Fruit fly (Drosophila melanogaster) whole organism, embryonic: ENCODE data around the gene zye.

Source experiments
- Atf6 ChIP-seq: fragments of 200-800 bp; sonication (Bioruptor generic); IDR thresholded peaks from 2 replicates; pipeline ENCODE4 v1.3.6; 2022; ENCODE audit warnings: missing biosample characterization, missing genetic modification characterization
- Awh ChIP-seq: fragments of 200-800 bp; sonication (Bioruptor generic); IDR thresholded peaks from 2 replicates; pipeline ENCODE4, ENCODE4 v1.3.6; 2022; ENCODE audit warnings: missing biosample characterization, missing genetic modification characterization
- CG10147 ChIP-seq: fragments of 200-800 bp; sonication (Bioruptor generic); optimal IDR thresholded peaks from 2 replicates; lab custom pipeline; 2019; ENCODE audit warnings: missing biosample characterization, mild to moderate bottlenecking, missing genetic modification characterization, moderate library complexity
- CG10267 ChIP-seq: fragments of 200-800 bp; sonication (Bioruptor generic); optimal IDR thresholded peaks from 2 replicates; lab custom pipeline; 2018; ENCODE audit warnings: missing biosample characterization, mild to moderate bottlenecking, missing genetic modification characterization, moderate library complexity
- CG10366 ChIP-seq: fragments of 200-800 bp; sonication (Bioruptor generic); IDR thresholded peaks from 2 replicates; pipeline ENCODE4 v1.3.6; 2022; ENCODE audit warnings: missing biosample characterization, missing genetic modification characterization
- CG12236 ChIP-seq: fragments of 200-800 bp; sonication (Bioruptor generic); optimal IDR thresholded peaks from 2 replicates; lab custom pipeline; 2016; ENCODE audit warnings: missing biosample characterization, missing genetic modification characterization
- CG12769 ChIP-seq: fragments of 200-800 bp; sonication (Bioruptor generic); optimal IDR thresholded peaks from 2 replicates; lab custom pipeline; 2019; ENCODE audit warnings: missing biosample characterization, mild to moderate bottlenecking, missing genetic modification characterization, moderate library complexity
- CG14441 ChIP-seq: fragments of 200-800 bp; sonication (Bioruptor generic); IDR thresholded peaks from 2 replicates; pipeline ENCODE4 v1.3.6; 2022; ENCODE audit warnings: missing biosample characterization, missing genetic modification characterization
- CG14667 ChIP-seq: fragments of 200-800 bp; sonication (Bioruptor generic); IDR thresholded peaks from 2 replicates; pipeline ENCODE4 v1.3.6; 2022; ENCODE audit warnings: missing biosample characterization, missing genetic modification characterization
- CG17328 ChIP-seq: fragments of 200-800 bp; sonication (Bioruptor generic); IDR thresholded peaks from 2 replicates; pipeline ENCODE4 v1.3.6; 2022; ENCODE audit warnings: missing biosample characterization, missing genetic modification characterization
- CG17385 ChIP-seq: fragments of 200-800 bp; sonication (Bioruptor generic); optimal IDR thresholded peaks from 3 replicates; lab custom pipeline; 2018; ENCODE audit warnings: missing biosample characterization, mild to moderate bottlenecking, missing genetic modification characterization
- CG17912 ChIP-seq: fragments of 200-800 bp; sonication (Bioruptor generic); optimal IDR thresholded peaks from 2 replicates; lab custom pipeline; 2018; ENCODE audit warnings: missing biosample characterization, mild to moderate bottlenecking, missing genetic modification characterization
- CG2129 ChIP-seq: fragments of 200-800 bp; sonication (Bioruptor generic); IDR thresholded peaks from 2 replicates; pipeline ENCODE4 v1.3.6; 2022; ENCODE audit warnings: missing biosample characterization, missing genetic modification characterization; ENCODE audit not compliant: partially characterized antibody
- CG2889 ChIP-seq: fragments of 200-800 bp; sonication (Bioruptor generic); IDR thresholded peaks from 3 replicates; pipeline ENCODE4 v1.3.6; 2022; ENCODE audit warnings: missing biosample characterization, missing genetic modification characterization
- CG31388 ChIP-seq: fragments of 200-800 bp; sonication (Bioruptor generic); optimal IDR thresholded peaks from 2 replicates; lab custom pipeline; 2016; ENCODE audit warnings: missing biosample characterization, missing genetic modification characterization
- CG3163 ChIP-seq: fragments of 200-800 bp; sonication (Bioruptor generic); optimal IDR thresholded peaks from 3 replicates; lab custom pipeline; 2016; ENCODE audit warnings: missing biosample characterization, missing genetic modification characterization
- CG3281 ChIP-seq: fragments of 200-800 bp; sonication (Bioruptor generic); optimal IDR thresholded peaks from 3 replicates; lab custom pipeline; 2017; ENCODE audit warnings: missing biosample characterization, mild to moderate bottlenecking, missing genetic modification characterization
- CG3995 ChIP-seq: fragments of 200-800 bp; sonication (Bioruptor generic); optimal IDR thresholded peaks from 3 replicates; lab custom pipeline; 2016; ENCODE audit warnings: missing biosample characterization, missing genetic modification characterization
- CG4820 ChIP-seq: fragments of 200-800 bp; sonication (Bioruptor generic); optimal IDR thresholded peaks from 3 replicates; lab custom pipeline; 2016; ENCODE audit warnings: missing biosample characterization, missing genetic modification characterization
- CG6175 ChIP-seq: fragments of 200-800 bp; sonication (Bioruptor generic); IDR thresholded peaks from 3 replicates; pipeline ENCODE4 v1.3.6; 2022; ENCODE audit warnings: missing biosample characterization, missing genetic modification characterization
- CG7928 ChIP-seq: fragments of 200-800 bp; sonication (Bioruptor generic); optimal IDR thresholded peaks from 2 replicates; lab custom pipeline; 2017; ENCODE audit warnings: missing biosample characterization, mild to moderate bottlenecking, missing genetic modification characterization
- CG7987 ChIP-seq: fragments of 200-800 bp; sonication (Bioruptor generic); optimal IDR thresholded peaks from 2 replicates; lab custom pipeline; 2018; ENCODE audit warnings: missing biosample characterization, mild to moderate bottlenecking, missing genetic modification characterization, moderate library complexity
- CG8290 ChIP-seq, 3 experiments: fragments of 200-800 bp; sonication (Bioruptor generic); optimal IDR thresholded peaks; 2 replicates each; lab custom pipeline; 2016 to 2019; ENCODE audit warnings: missing biosample characterization in 3 of 3, missing genetic modification characterization in 3 of 3, mild to moderate bottlenecking in 2 of 3, moderate library complexity in 1 of 3
- D19B ChIP-seq: fragments of 200-800 bp; sonication (Bioruptor generic); optimal IDR thresholded peaks from 2 replicates; lab custom pipeline; 2017; ENCODE audit warnings: missing biosample characterization, mild to moderate bottlenecking, missing genetic modification characterization
- ERR ChIP-seq: fragments of 200-800 bp; sonication (Bioruptor generic); optimal IDR thresholded peaks from 2 replicates; lab custom pipeline; 2016; ENCODE audit warnings: missing biosample characterization, missing genetic modification characterization
- Eip74EF ChIP-seq, 2 experiments: fragments of 200-800 bp in 1 of 2; fragments of >200 bp in 1 of 2; sonication (Bioruptor generic) in 1 of 2; optimal IDR thresholded peaks; 2 replicates each; lab custom pipeline; 2017 to 2019; ENCODE audit warnings: missing biosample characterization in 2 of 2, missing genetic modification characterization in 2 of 2, mild to moderate bottlenecking in 1 of 2, moderate library complexity in 1 of 2
- Elba2 ChIP-seq: fragments of 200-800 bp; sonication (Bioruptor generic); optimal IDR thresholded peaks from 3 replicates; lab custom pipeline; 2016; ENCODE audit warnings: missing biosample characterization, missing genetic modification characterization
- MESR4 ChIP-seq: fragments of 200-800 bp; sonication (Bioruptor generic); optimal IDR thresholded peaks from 2 replicates; lab custom pipeline; 2018; ENCODE audit warnings: missing biosample characterization, mild to moderate bottlenecking, missing genetic modification characterization, moderate library complexity
- Scr ChIP-seq: fragments of 200-800 bp; sonication (Bioruptor generic); IDR thresholded peaks from 2 replicates; pipeline ENCODE4 v1.3.6; 2022; ENCODE audit warnings: missing biosample characterization, missing genetic modification characterization; ENCODE audit not compliant: partially characterized antibody
- Stat92E ChIP-seq, 3 experiments: fragments of >200 bp in 2 of 3; fragments of 200-800 bp in 1 of 3; sonication (Bioruptor generic) in 1 of 3; optimal IDR thresholded peaks; 2 replicates each; lab custom pipeline; 2017 to 2019; ENCODE audit warnings: missing biosample characterization in 3 of 3, missing genetic modification characterization in 3 of 3, mild to moderate bottlenecking in 1 of 3, moderate library complexity in 1 of 3
- Trl ChIP-seq, 3 experiments: fragments of >200 bp in 2 of 3; fragments of 200-800 bp in 1 of 3; sonication (Bioruptor generic) in 1 of 3; optimal IDR thresholded peaks; 2 replicates in 1 of 3; 3 replicates in 2 of 3; lab custom pipeline; 2016 to 2017; ENCODE audit warnings: missing biosample characterization in 1 of 3, missing genetic modification characterization in 1 of 3
- abd-A ChIP-seq: fragments of 200-800 bp; sonication (Bioruptor generic); optimal IDR thresholded peaks from 3 replicates; lab custom pipeline; 2019; ENCODE audit warnings: missing biosample characterization, mild to moderate bottlenecking, missing genetic modification characterization, moderate library complexity
- ara ChIP-seq: fragments of 200-800 bp; sonication (Bioruptor generic); IDR thresholded peaks from 2 replicates; pipeline ENCODE4 v1.3.6; 2022; ENCODE audit warnings: missing biosample characterization, missing genetic modification characterization
- bab2 ChIP-seq: fragments of 200-800 bp; sonication (Bioruptor generic); optimal IDR thresholded peaks from 2 replicates; lab custom pipeline; 2016; ENCODE audit warnings: missing biosample characterization, missing genetic modification characterization
- bcd ChIP-seq: fragments of 200-800 bp; sonication (Bioruptor generic); optimal IDR thresholded peaks from 2 replicates; lab custom pipeline; 2017; ENCODE audit warnings: missing biosample characterization, mild to moderate bottlenecking, missing genetic modification characterization
- btn ChIP-seq: fragments of 200-800 bp; sonication (Bioruptor generic); optimal IDR thresholded peaks from 2 replicates; lab custom pipeline; 2016; ENCODE audit warnings: missing biosample characterization, missing genetic modification characterization
- cg ChIP-seq: fragments of 200-800 bp; sonication (Bioruptor generic); optimal IDR thresholded peaks from 3 replicates; lab custom pipeline; 2019; ENCODE audit warnings: missing biosample characterization, mild to moderate bottlenecking, missing genetic modification characterization, moderate library complexity
- gsb-n ChIP-seq: fragments of 200-800 bp; sonication (Bioruptor generic); optimal IDR thresholded peaks from 3 replicates; lab custom pipeline; 2018; ENCODE audit warnings: missing biosample characterization, mild to moderate bottlenecking, missing genetic modification characterization
- hbn ChIP-seq: fragments of 200-800 bp; sonication (Bioruptor generic); IDR thresholded peaks from 2 replicates; pipeline ENCODE4 v1.3.6; 2022; ENCODE audit warnings: missing biosample characterization, missing genetic modification characterization; ENCODE audit not compliant: partially characterized antibody
- ken ChIP-seq: fragments of 200-800 bp; sonication (Bioruptor generic); IDR thresholded peaks from 3 replicates; pipeline ENCODE4 v1.3.6; 2022; ENCODE audit warnings: missing biosample characterization, missing genetic modification characterization
- lola ChIP-seq, 3 experiments: fragments of >200 bp in 2 of 3; fragments of 200-800 bp in 1 of 3; sonication (Bioruptor generic) in 1 of 3; optimal IDR thresholded peaks; 2 replicates each; lab custom pipeline; 2017 to 2019; ENCODE audit warnings: missing biosample characterization in 3 of 3, missing genetic modification characterization in 3 of 3, mild to moderate bottlenecking in 1 of 3, moderate library complexity in 1 of 3
- odd ChIP-seq: fragments of 200-800 bp; sonication (Bioruptor generic); optimal IDR thresholded peaks from 2 replicates; lab custom pipeline; 2017; ENCODE audit warnings: missing biosample characterization, mild to moderate bottlenecking, missing genetic modification characterization
- phol ChIP-seq: fragments of 200-800 bp; sonication (Bioruptor generic); optimal IDR thresholded peaks from 3 replicates; lab custom pipeline; 2018; ENCODE audit warnings: missing biosample characterization, mild to moderate bottlenecking, missing genetic modification characterization, moderate library complexity
- pnt ChIP-seq: fragments of 200-800 bp; sonication (Bioruptor generic); optimal IDR thresholded peaks from 3 replicates; lab custom pipeline; 2016; ENCODE audit warnings: missing biosample characterization, missing genetic modification characterization
- psq ChIP-seq: fragments of 200-800 bp; sonication (Bioruptor generic); optimal IDR thresholded peaks from 2 replicates; lab custom pipeline; 2017; ENCODE audit warnings: missing biosample characterization, missing genetic modification characterization
- ssp ChIP-seq: fragments of 200-800 bp; sonication (Bioruptor generic); IDR thresholded peaks from 2 replicates; pipeline ENCODE4 v1.3.6; 2022; ENCODE audit warnings: missing biosample characterization, missing genetic modification characterization
- sug ChIP-seq: fragments of 200-800 bp; optimal IDR thresholded peaks from 2 replicates; lab custom pipeline; 2019; ENCODE audit warnings: missing biosample characterization, mild to moderate bottlenecking, missing genetic modification characterization, moderate library complexity
- trh ChIP-seq: fragments of 200-800 bp; sonication (Bioruptor generic); optimal IDR thresholded peaks from 2 replicates; lab custom pipeline; 2016; ENCODE audit warnings: missing biosample characterization, missing genetic modification characterization

zye gene

dm6 chr3L:20470991-20471498 lies 57.6 kb downstream of the zye start (continued):
- TF ChIP-seq bab2 (GFP tag; lab: Kevin White, UChicago) (no peak), CG4820 (peak; percentile 11), Eip74EF (GFP tag; optimal IDR thresholded peaks at IDR 0.05; lab: Kevin White, UChicago) (peak in 1 of 2 experiments; percentile 1), Stat92E (GFP tag; optimal IDR thresholded peaks at IDR 0.05; lab: Kevin White, UChicago) (no peak), abd-A (tag; lab: Kevin White, UChicago) (no peak), CG12769 (tag; lab: Kevin White, UChicago) (peak; percentile 43), ERR (GFP tag; lab: Kevin White, UChicago) (no peak), MESR4 (no peak), CG10147 (GFP tag; lab: Kevin White, UChicago) (peak; percentile 23), CG17912 (no peak), trh (no peak), Awh (GFP tag; lab: Robert Waterston, UW) (0 out of 2 replicates have a peak, but pooled peaks have one; percentile 55), CG31388 (GFP tag; lab: Kevin White, UChicago) (no peak), CG14441 (GFP tag; lab: Robert Waterston, UW) (peak; percentile 68), lola (GFP tag; optimal IDR thresholded peaks at IDR 0.05; lab: Kevin White, UChicago) (no peak), cg (no peak), CG2889 (GFP tag; lab: Robert Waterston, UW) (peak; percentile 43; the same call in 1 of the 3 replicates), CG7928 (no peak), CG3995 (no peak), CG14667 (GFP tag; lab: Robert Waterston, UW) (no peak), CG6175 (GFP tag; lab: Robert Waterston, UW) (no peak), D19B (GFP tag; lab: Kevin White, UChicago) (peak; percentile 6), pnt (no peak), psq (GFP tag; lab: Kevin White, UChicago) (no peak), ken (peak; percentile 56; the same call in 1 of the 3 replicates), Elba2 (no peak), gsb-n (tag; lab: Kevin White, UChicago) (peak; percentile 42), CG7987 (GFP tag; lab: Kevin White, UChicago) (peak; percentile 5), Scr (GFP tag; lab: Robert Waterston, UW) (0 out of 2 replicates have a peak, but pooled peaks have one; percentile 9), CG3281 (GFP tag; lab: Kevin White, UChicago) (peak; percentile 33), Atf6 (GFP tag; lab: Robert Waterston, UW) (peak; percentile 69), CG2129 (GFP tag; lab: Robert Waterston, UW) (no peak), CG10366 (GFP tag; lab: Robert Waterston, UW) (peak; percentile 43; the same call in 1 of the 2 replicates), ssp (GFP tag; lab: Robert Waterston, UW) (peak; percentile 20; the same call in 1 of the 2 replicates), CG8290 (GFP tag; optimal IDR thresholded peaks at IDR 0.05; lab: Kevin White, UChicago) (no peak), CG8290 (tag; optimal IDR thresholded peaks at IDR 0.05; lab: Kevin White, UChicago) (peak in 1 of 2 experiments; percentile 34), hbn (GFP tag; lab: Robert Waterston, UW) (no peak), ara (peak; percentile 51; the same call in 1 of the 2 replicates), CG10267 (tag; lab: Kevin White, UChicago) (peak; percentile 30), sug (tag; lab: Kevin White, UChicago) (peak; percentile 67), CG12236 (GFP tag; lab: Kevin White, UChicago) (no peak), CG17385 (peak; percentile 39), phol (tag; lab: Kevin White, UChicago) (peak; percentile 63), bcd (GFP tag; lab: Kevin White, UChicago) (peak; percentile 29), odd (GFP tag; lab: Kevin White, UChicago) (peak; percentile 70), Trl (optimal IDR thresholded peaks at IDR 0.05; lab: Kevin White, UChicago) (no peak), Trl (GFP tag; optimal IDR thresholded peaks at IDR 0.05; lab: Kevin White, UChicago) (no peak), CG17328 (peak; percentile 38; the same call in 1 of the 2 replicates), CG3163 (no peak), btn (GFP tag; lab: Kevin White, UChicago) (no peak)
